Fruit fly (Drosophila melanogaster): ENCODE results near the gene CG44174.
A peak's percentile ranks its signal among the peaks of the same experiment; 100 is the strongest.

Gene CG44174

dm6 chr3R:19255255-19255654 lies 42.2 kb downstream of the CG44174 start (continued):
- TF ChIP-seq CG32006 (GFP tag; optimal IDR thresholded peaks at IDR 0.05) = peak; percentile 66
- peak; percentile 21 for TF ChIP-seq CG11762 (GFP tag; optimal IDR thresholded peaks at IDR 0.05; ENCODE audit: insufficient read depth)
- no peak for TF ChIP-seq CG8319 (GFP tag; optimal IDR thresholded peaks at IDR 0.05)
- peak; percentile 25 for TF ChIP-seq pdm3 (GFP tag; optimal IDR thresholded peaks at IDR 0.05)
- TF ChIP-seq CG7368 (GFP tag; optimal IDR thresholded peaks at IDR 0.05) = peak; percentile 30
- TF ChIP-seq Ets21C (GFP tag; optimal IDR thresholded peaks at IDR 0.05) = no peak
- TF ChIP-seq CG6808 (GFP tag; optimal IDR thresholded peaks at IDR 0.05) = peak; percentile 55

- TF ChIP-seq Ets96B (tag; optimal IDR thresholded peaks at IDR 0.05) = no peak
- peak; percentile 10 for TF ChIP-seq CG1621 (tag; optimal IDR thresholded peaks at IDR 0.05)
- no peak for TF ChIP-seq CG10631 (GFP tag; optimal IDR thresholded peaks at IDR 0.05)
- TF ChIP-seq Lpt (GFP tag; optimal IDR thresholded peaks at IDR 0.05) = no peak
- TF ChIP-seq Met (GFP tag; optimal IDR thresholded peaks at IDR 0.05) = no peak
- peak; percentile 8 for TF ChIP-seq CG10669 (GFP tag; optimal IDR thresholded peaks at IDR 0.05)
- no peak for TF ChIP-seq spab (GFP tag; optimal IDR thresholded peaks at IDR 0.05)
- no peak for TF ChIP-seq CG32006 (GFP tag; optimal IDR thresholded peaks at IDR 0.05)
- TF ChIP-seq dsx (GFP tag; optimal IDR thresholded peaks at IDR 0.05; ENCODE audit: poor library complexity, severe bottlenecking) = peak; percentile 1
- TF ChIP-seq CG34406 (GFP tag; optimal IDR thresholded peaks at IDR 0.05) = no peak
- TF ChIP-seq Eip78C (GFP tag) = peak; percentile 45
- TF ChIP-seq vri (GFP tag; optimal IDR thresholded peaks at IDR 0.05) = peak; percentile 17
- no peak for TF ChIP-seq CG31627 (GFP tag; optimal IDR thresholded peaks at IDR 0.05)
- peak; percentile 63 for TF ChIP-seq svp (GFP tag)
- peak; percentile 35 to 91 for TF ChIP-seq ss (GFP tag; optimal IDR thresholded peaks at IDR 0.05)
- peak; percentile 10 for TF ChIP-seq CG6808 (GFP tag; optimal IDR thresholded peaks at IDR 0.05)
- TF ChIP-seq Hr4 (GFP tag; optimal IDR thresholded peaks at IDR 0.05) = no peak
- peak; percentile 82 for TF ChIP-seq CG6854 (GFP tag; optimal IDR thresholded peaks at IDR 0.05)
- no peak for TF ChIP-seq Eip93F (GFP tag; optimal IDR thresholded peaks at IDR 0.05)
- TF ChIP-seq salr (GFP tag; optimal IDR thresholded peaks at IDR 0.05) = no peak
- TF ChIP-seq cyc (GFP tag; optimal IDR thresholded peaks at IDR 0.05) = no peak
Measured at dm6 chr3R:19253975-19254374, 43.5 kb downstream of the CG44174 start.

- TF ChIP-seq fkh (GFP tag; optimal IDR thresholded peaks at IDR 0.05) = peak; percentile 70
- TF ChIP-seq CG6276 (GFP tag; optimal IDR thresholded peaks at IDR 0.05) = no peak
- peak; percentile 13 for TF ChIP-seq Eip78C (GFP tag)
Measured at dm6 chr3R:19250063-19250462, 47.4 kb downstream of the CG44174 start.

- TF ChIP-seq svp (GFP tag) = peak; percentile 35
- TF ChIP-seq CG10669 (GFP tag; optimal IDR thresholded peaks at IDR 0.05) = no peak
Measured at dm6 chr3R:19248036-19248435, 49.5 kb downstream of the CG44174 start, which contains the start of gene CG5217. Gene CG5217, minus strand, starts transcription at chr3R:19248136.

Measured in whole organism, prepupa.